Fruit fly (Drosophila melanogaster): ENCODE data around the gene Atg4b.

Gene Atg4b

dm6 chr3R:15342432-15342925, 14.2 kb downstream of the Atg4b start (continued):
- TF ChIP-seq toy (GFP tag; IDR thresholded peaks at IDR 0.05): no peak
- no peak for TF ChIP-seq gt (GFP tag; IDR thresholded peaks at IDR 0.05)
- no peak for TF ChIP-seq CG1529 (GFP tag; optimal IDR thresholded peaks at IDR 0.05)
- no peak for TF ChIP-seq CG12071 (GFP tag; optimal IDR thresholded peaks at IDR 0.05)
- TF ChIP-seq pita (GFP tag; optimal IDR thresholded peaks at IDR 0.05): no peak
- TF ChIP-seq hkb (optimal IDR thresholded peaks at IDR 0.05): no peak
- TF ChIP-seq hkb (GFP tag; IDR thresholded peaks at IDR 0.05): 0 out of 2 replicates have a peak, but pooled peaks have one; percentile 23
- peak; percentile 30; the same call in 1 of the 2 replicates for TF ChIP-seq E2f2 (GFP tag; IDR thresholded peaks at IDR 0.05)
- no peak for TF ChIP-seq CG17359 (tag; optimal IDR thresholded peaks at IDR 0.05)

dm6 chr3R:15340052-15340732, 16.5 kb downstream of the Atg4b start, which contains the start of gene SerRS-m:
SerRS-m (plus strand) TSS chr3R:15340667.
- TF ChIP-seq dmrt11E (tag; optimal IDR thresholded peaks at IDR 0.05) (peak; percentile 3), lilli (GFP tag; optimal IDR thresholded peaks at IDR 0.05) (peak; percentile 11), CG2129 (GFP tag; IDR thresholded peaks at IDR 0.05; ENCODE audit: partially characterized antibody) (no peak), CG10543 (GFP tag; optimal IDR thresholded peaks at IDR 0.05) (no peak), sc (optimal IDR thresholded peaks at IDR 0.05) (no peak), sc (GFP tag; optimal IDR thresholded peaks at IDR 0.05) (no peak), bigmax (GFP tag; optimal IDR thresholded peaks at IDR 0.05) (no peak), CG11093 (GFP tag; IDR thresholded peaks at IDR 0.05) (no peak), p53 (GFP tag; optimal IDR thresholded peaks at IDR 0.05) (no peak), Oli (tag; optimal IDR thresholded peaks at IDR 0.05) (peak; percentile 13), sens (GFP tag) (peak; percentile 83), CG4404 (GFP tag; IDR thresholded peaks at IDR 0.05) (no peak), Dp (GFP tag; optimal IDR thresholded peaks at IDR 0.05) (peak; percentile 25), Ets97D (GFP tag; optimal IDR thresholded peaks at IDR 0.05) (no peak), cas (GFP tag; IDR thresholded peaks at IDR 0.05) (no peak), tx (GFP tag; optimal IDR thresholded peaks at IDR 0.05) (no peak), repo (GFP tag; optimal IDR thresholded peaks at IDR 0.05) (no peak), CG10979 (tag; optimal IDR thresholded peaks at IDR 0.05) (peak; percentile 31), CG13287 (GFP tag; IDR thresholded peaks at IDR 0.05; ENCODE audit: partially characterized antibody) (peak; percentile 33), kni (GFP tag; optimal IDR thresholded peaks at IDR 0.05) (peak; percentile 17), gsb-n (tag; optimal IDR thresholded peaks at IDR 0.05) (peak; percentile 28), az2 (GFP tag; optimal IDR thresholded peaks at IDR 0.05) (no peak), CG8478 (optimal IDR thresholded peaks at IDR 0.05) (no peak), cad (GFP tag; optimal IDR thresholded peaks at IDR 0.05) (no peak), Antp (GFP tag; optimal IDR thresholded peaks at IDR 0.05) (no peak), CG18262 (tag; optimal IDR thresholded peaks at IDR 0.05) (peak; percentile 14), CG12659 (GFP tag; optimal IDR thresholded peaks at IDR 0.05) (peak; percentile 3), CG14965 (GFP tag; optimal IDR thresholded peaks at IDR 0.05; ENCODE audit: borderline replicate concordance) (no peak), Bgb (GFP tag; IDR thresholded peaks at IDR 0.05; ENCODE audit: partially characterized antibody) (0 out of 2 replicates have a peak, but pooled peaks have one; percentile 6), fu2 (GFP tag; optimal IDR thresholded peaks at IDR 0.05) (no peak), exex (tag; optimal IDR thresholded peaks at IDR 0.05) (peak; percentile 0), vnd (GFP tag; IDR thresholded peaks at IDR 0.05; ENCODE audit: partially characterized antibody) (no peak), Camta (GFP tag; optimal IDR thresholded peaks at IDR 0.05) (no peak), Xbp1 (GFP tag; optimal IDR thresholded peaks at IDR 0.05) (no peak), ham (GFP tag; IDR thresholded peaks at IDR 0.05) (no peak), CG30020 (tag; optimal IDR thresholded peaks at IDR 0.05) (no peak), zf30C (GFP tag; optimal IDR thresholded peaks at IDR 0.05) (peak; percentile 11), ci (GFP tag; IDR thresholded peaks at IDR 0.05) (0 out of 3 replicates have a peak, but pooled peaks have one; percentile 19), CG7786 (GFP tag; optimal IDR thresholded peaks at IDR 0.05) (no peak), crol (GFP tag; IDR thresholded peaks at IDR 0.05) (no peak), pho (GFP tag; optimal IDR thresholded peaks at IDR 0.05) (peak; percentile 1)
